Fruit fly (Drosophila melanogaster) whole organism, wandering third instar larva: ENCODE measurements around the gene CG14329.

Source experiments
- h ChIP-seq: fragments of 200-800 bp; sonication (Bioruptor generic); optimal IDR thresholded peaks from 3 replicates; lab custom pipeline; 2016; ENCODE audit warnings: missing biosample characterization, mild to moderate bottlenecking, missing genetic modification characterization
- sv ChIP-seq: fragments of 200-800 bp; sonication (Bioruptor generic); optimal IDR thresholded peaks from 3 replicates; lab custom pipeline; 2016; ENCODE audit warnings: missing biosample characterization, missing genetic modification characterization

- TF ChIP-seq h (GFP tag; lab: Kevin White, UChicago) (no peak), sv (GFP tag; lab: Kevin White, UChicago) (no peak)
These were observed 4.1 kb upstream of the CG14329 start for dm6 chr3R:17604880-17605667.
